Fruit fly (Drosophila melanogaster) whole organism, adult: Measurements from ENCODE around the gene CG15317.

Source experiments
- CG11617 ChIP-seq: fragments of 200-800 bp; sonication (Bioruptor generic); optimal IDR thresholded peaks from 2 replicates; lab custom pipeline; 2017; ENCODE audit warnings: mild to moderate bottlenecking, missing biosample characterization, missing genetic modification reagents, missing genetic modification characterization
- cic ChIP-seq: fragments of 200-800 bp; sonication (Bioruptor generic); optimal IDR thresholded peaks from 2 replicates; lab custom pipeline; 2017; ENCODE audit warnings: missing biosample characterization, mild to moderate bottlenecking, missing genetic modification characterization, moderate library complexity
- kay ChIP-seq: fragments of 200-800 bp; sonication (Bioruptor generic); peaks from one replicate; lab custom pipeline; 2016; ENCODE audit warnings: missing biosample characterization, missing genetic modification characterization, borderline replicate concordance

DNA sequence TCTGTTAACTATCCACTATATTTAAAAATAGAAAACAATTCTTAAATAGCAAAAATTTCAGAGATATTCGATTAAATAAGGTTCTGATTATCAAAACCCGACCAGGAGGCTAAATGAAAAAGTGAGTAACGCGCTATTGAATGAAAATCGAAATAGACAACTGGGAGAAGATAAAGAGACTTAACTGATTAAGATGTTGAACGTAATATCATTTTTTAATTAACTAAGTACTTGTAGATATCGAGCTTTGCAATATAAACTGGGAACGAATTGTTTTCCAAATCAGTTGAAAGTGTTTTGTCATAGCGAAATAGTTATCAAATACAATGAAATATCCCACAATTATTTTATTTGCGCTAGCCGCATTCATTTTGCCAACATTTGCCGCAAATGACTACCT, 22.8 kb downstream of the CG15317 start, which contains the start of gene CG34026:
- TF ChIP-seq CG11617 (GFP tag; lab: Kevin White, UChicago) (no peak), kay (GFP tag; lab: Kevin White, UChicago) (no peak), cic (GFP tag; lab: Kevin White, UChicago) (no peak)
